Fruit fly (Drosophila melanogaster) whole organism, wandering third instar larva: ENCODE results near the gene CG9628.

Source experiments
- Dif ChIP-seq: fragments of 200-275, 200-300 bp; sonication (Bioruptor generic); optimal IDR thresholded peaks from 2 replicates; lab custom pipeline; 2018; ENCODE audit warnings: missing biosample characterization, missing genetic modification characterization; ENCODE audit not compliant: partially characterized antibody
- GATAd ChIP-seq: sonication (Bioruptor generic); optimal IDR thresholded peaks from 2 replicates; lab custom pipeline; 2016; ENCODE audit warnings: missing biosample characterization, missing genetic modification characterization
- Hnf4 ChIP-seq: fragments of 200-800 bp; sonication (Bioruptor generic); optimal IDR thresholded peaks from 2 replicates; lab custom pipeline; 2016; ENCODE audit warnings: missing biosample characterization, mild to moderate bottlenecking, missing genetic modification characterization
- Hr78 ChIP-seq: fragments of >200 bp; optimal IDR thresholded peaks from 2 replicates; lab custom pipeline; 2017; ENCODE audit warnings: missing biosample characterization, missing genetic modification characterization
- OdsH ChIP-seq: fragments of 200-800 bp; sonication (Bioruptor generic); optimal IDR thresholded peaks from 2 replicates; lab custom pipeline; 2016; ENCODE audit warnings: missing biosample characterization, mild to moderate bottlenecking, missing genetic modification characterization
- Sp1 ChIP-seq: fragments of 200-800 bp; sonication (Bioruptor generic); optimal IDR thresholded peaks from 3 replicates; lab custom pipeline; 2019; ENCODE audit warnings: missing biosample characterization, mild to moderate bottlenecking, missing genetic modification characterization, moderate library complexity
- br ChIP-seq: fragments of 200-800 bp; sonication (Bioruptor generic); optimal IDR thresholded peaks from 2 replicates; lab custom pipeline; 2016; ENCODE audit warnings: missing biosample characterization, missing genetic modification characterization
- dl ChIP-seq, 2 experiments: fragments of 175-275, 200-275 bp in 1 of 2; fragments of 200-275 bp in 1 of 2; sonication (Bioruptor generic); optimal IDR thresholded peaks; lab custom pipeline; 2018; ENCODE audit warnings: mild to moderate bottlenecking in 2 of 2, missing biosample characterization in 2 of 2, missing genetic modification characterization in 2 of 2, moderate library complexity in 2 of 2; ENCODE audit not compliant: partially characterized antibody in 2 of 2, insufficient read depth in 1 of 2
- pan ChIP-seq: fragments of >200 bp; optimal IDR thresholded peaks from 2 replicates; lab custom pipeline; 2017
- psq ChIP-seq: fragments of 200-800 bp; sonication (Bioruptor generic); optimal IDR thresholded peaks from 3 replicates; lab custom pipeline; 2017; ENCODE audit warnings: missing biosample characterization, mild to moderate bottlenecking, missing genetic modification characterization, moderate library complexity
- usp ChIP-seq: fragments of >200 bp; optimal IDR thresholded peaks from 2 replicates; lab custom pipeline; 2017; ENCODE audit warnings: missing biosample characterization, missing genetic modification characterization
- woc ChIP-seq: sonication (Bioruptor generic); optimal IDR thresholded peaks from 2 replicates; lab custom pipeline; 2016; ENCODE audit warnings: missing biosample characterization, mild to moderate bottlenecking, missing genetic modification characterization

DNA sequence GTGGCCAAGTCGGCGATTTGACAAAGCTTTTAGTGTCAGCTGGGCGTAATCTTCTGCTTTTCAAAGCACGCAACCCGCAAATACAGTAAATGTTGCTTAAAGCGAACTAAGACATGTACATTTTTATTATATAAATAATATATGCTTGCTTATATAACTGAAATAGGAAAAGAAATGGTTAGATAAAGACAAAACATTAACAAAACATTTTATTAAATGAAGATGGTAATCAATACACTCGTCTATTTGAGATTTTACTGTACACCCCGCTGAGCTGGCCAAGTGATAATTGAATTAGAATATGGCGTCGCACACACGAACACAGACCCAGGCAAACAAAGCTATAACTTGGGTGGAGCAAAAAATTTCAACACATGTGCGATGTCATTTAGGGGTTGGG lies 47.9 kb upstream of the CG9628 start:
- TF ChIP-seq Hr78 (GFP tag; lab: Kevin White, UChicago) (no peak), br (no peak), psq (GFP tag; lab: Kevin White, UChicago) (no peak), Sp1 (no peak), Dif (GFP tag; lab: Kevin White, UChicago) (no peak), dl (GFP tag; optimal IDR thresholded peaks at IDR 0.05; lab: Kevin White, UChicago; ENCODE audit: insufficient read depth in 1 of 2, partially characterized antibody in 2 of 2) (no peak), OdsH (GFP tag; lab: Kevin White, UChicago) (no peak), woc (GFP tag; lab: Kevin White, UChicago) (no peak), GATAd (GFP tag; lab: Kevin White, UChicago) (no peak), Hnf4 (GFP tag; lab: Kevin White, UChicago) (no peak), usp (GFP tag; lab: Kevin White, UChicago) (no peak), pan (lab: Kevin White, UChicago) (no peak)
